Worm (Caenorhabditis elegans): Measurements from ENCODE around the gene mrps-23.

mrps-23 gene

ce11 chrIII:9528824-9529223 lies 5.4 kb upstream of the mrps-23 start, which contains the start of gene ZK1098.2:
Gene ZK1098.2, plus strand, starts transcription at chrIII:9529159.
- TF ChIP-seq tlp-1 (tag; optimal IDR thresholded peaks at IDR 0.05) = no peak
- TF ChIP-seq nhr-28 (tag; optimal IDR thresholded peaks at IDR 0.05) = no peak
- no peak for TF ChIP-seq nhr-84 (tag; optimal IDR thresholded peaks at IDR 0.05)
- TF ChIP-seq aha-1 (tag; optimal IDR thresholded peaks at IDR 0.05) = no peak
- TF ChIP-seq aly-2 (tag; optimal IDR thresholded peaks at IDR 0.05) = no peak
- TF ChIP-seq nhr-11 (tag; optimal IDR thresholded peaks at IDR 0.05) = no peak
- TF ChIP-seq mef-2 (tag; optimal IDR thresholded peaks at IDR 0.05) = no peak
- TF ChIP-seq blmp-1 (tag; optimal IDR thresholded peaks at IDR 0.05) = peak; percentile 46
- TF ChIP-seq ceh-8 (GFP tag; optimal IDR thresholded peaks at IDR 0.05) = no peak
- TF ChIP-seq lin-39 (tag; optimal IDR thresholded peaks at IDR 0.05) = no peak
- peak; percentile 30 to 53 for TF ChIP-seq lsy-2 (tag; optimal IDR thresholded peaks at IDR 0.05)
- peak; percentile 68 for TF ChIP-seq mep-1 (tag; optimal IDR thresholded peaks at IDR 0.05)
- TF ChIP-seq C34B4.2 (tag; optimal IDR thresholded peaks at IDR 0.05) = no peak
- TF ChIP-seq nhr-12 (tag; optimal IDR thresholded peaks at IDR 0.05) = no peak
- no peak for TF ChIP-seq Y116A8C.19 (tag; optimal IDR thresholded peaks at IDR 0.05; ENCODE audit: borderline replicate concordance)
- TF ChIP-seq unc-86 (tag; optimal IDR thresholded peaks at IDR 0.05) = no peak
- no peak for TF ChIP-seq ceh-90 (tag; optimal IDR thresholded peaks at IDR 0.05)
- peak; percentile 5 to 14 for TF ChIP-seq efl-1 (optimal IDR thresholded peaks at IDR 0.05)
- peak in 1 of 2 experiments; percentile 23 for TF ChIP-seq efl-1 (GFP tag; optimal IDR thresholded peaks at IDR 0.05 in 1 of 2)
- TF ChIP-seq C16A3.4 (tag; optimal IDR thresholded peaks at IDR 0.05) = peak; percentile 28
- no peak for TF ChIP-seq egl-27 (tag; optimal IDR thresholded peaks at IDR 0.05)
- no peak for TF ChIP-seq nhr-85 (tag)
- peak in 1 of 3 experiments; percentile 42 for TF ChIP-seq dpl-1 (GFP tag; optimal IDR thresholded peaks at IDR 0.05)
- no peak for TF ChIP-seq swsn-7 (tag; optimal IDR thresholded peaks at IDR 0.05)
- no peak for TF ChIP-seq tbx-2 (tag; optimal IDR thresholded peaks at IDR 0.05)
- TF ChIP-seq hlh-4 (tag; optimal IDR thresholded peaks at IDR 0.05) = no peak
- TF ChIP-seq fkh-8 (tag; optimal IDR thresholded peaks at IDR 0.05) = no peak
- no peak for TF ChIP-seq fos-1 (tag; optimal IDR thresholded peaks at IDR 0.05)
- TF ChIP-seq lin-14 (GFP tag; optimal IDR thresholded peaks at IDR 0.05) = no peak
- peak; percentile 80 for TF ChIP-seq F16B12.6 (tag; optimal IDR thresholded peaks at IDR 0.05)
- no peak for TF ChIP-seq ceh-88 (GFP tag; IDR thresholded peaks at IDR 0.05)
- TF ChIP-seq pag-3 (tag; optimal IDR thresholded peaks at IDR 0.05; ENCODE audit: borderline replicate concordance, insufficient read depth) = no peak
- no peak for TF ChIP-seq unc-30 (tag; optimal IDR thresholded peaks at IDR 0.05)
- peak; percentile 22 to 32 for TF ChIP-seq lin-35 (GFP tag; optimal IDR thresholded peaks at IDR 0.05)
- TF ChIP-seq nhr-47 (tag; optimal IDR thresholded peaks at IDR 0.05) = no peak
- no peak for TF ChIP-seq sptf-1 (tag; optimal IDR thresholded peaks at IDR 0.05)
- peak; percentile 1 for TF ChIP-seq skn-1 (tag; optimal IDR thresholded peaks at IDR 0.05)
- TF ChIP-seq nhr-19 (GFP tag; conservative IDR thresholded peaks at IDR 0.05) = no peak
- TF ChIP-seq elt-3 (tag; optimal IDR thresholded peaks at IDR 0.05) = peak in 1 of 6 experiments; percentile 7
- no peak for TF ChIP-seq ztf-11 (tag; optimal IDR thresholded peaks at IDR 0.05)
- no peak for TF ChIP-seq nhr-20 (tag; optimal IDR thresholded peaks at IDR 0.05)
- TF ChIP-seq snu-23 (GFP tag; optimal IDR thresholded peaks at IDR 0.05) = peak; percentile 23
- no peak for TF ChIP-seq dsc-1 (tag; optimal IDR thresholded peaks at IDR 0.05)

DNA sequence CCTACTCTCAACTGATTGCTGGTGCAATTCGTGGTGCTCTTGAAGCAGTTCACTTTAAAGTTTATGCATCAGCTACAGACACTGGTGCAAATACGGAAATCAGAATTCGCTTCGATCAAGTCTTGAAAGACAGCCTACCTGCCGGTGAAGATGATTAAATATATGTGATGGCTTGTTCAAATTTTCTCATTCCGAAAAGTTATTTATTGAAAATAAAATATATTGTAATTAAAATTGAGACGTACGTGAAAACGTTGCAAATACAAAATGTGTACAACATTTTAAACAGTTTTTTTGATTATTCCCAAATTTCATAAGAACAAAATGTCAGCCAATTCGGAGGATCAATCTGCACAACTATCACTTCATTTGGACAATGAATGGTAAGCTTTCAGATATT lies 3.4 kb upstream of the mrps-23 start, which contains the start of gene ZK1098.6:
Gene ZK1098.6 (plus strand): TSS at position 301 of the 400 bp plus-strand sequence.
- TF ChIP-seq alr-1 (tag; optimal IDR thresholded peaks at IDR 0.05; ENCODE audit: borderline replicate concordance) (no peak), zag-1 (tag; optimal IDR thresholded peaks at IDR 0.05) (no peak), pag-3 (tag; optimal IDR thresholded peaks at IDR 0.05; ENCODE audit: borderline replicate concordance, insufficient read depth) (no peak), ces-1 (GFP tag; optimal IDR thresholded peaks at IDR 0.05) (no peak), xbp-1 (tag; optimal IDR thresholded peaks at IDR 0.05) (no peak), jun-1 (tag; optimal IDR thresholded peaks at IDR 0.05) (no peak), nhr-90 (tag; optimal IDR thresholded peaks at IDR 0.05; ENCODE audit: poor library complexity) (no peak), nhr-28 (tag; optimal IDR thresholded peaks at IDR 0.05) (no peak), nhr-84 (tag; optimal IDR thresholded peaks at IDR 0.05) (no peak), blmp-1 (tag; optimal IDR thresholded peaks at IDR 0.05) (no peak), ceh-8 (GFP tag; optimal IDR thresholded peaks at IDR 0.05) (no peak), ama-1 (optimal IDR thresholded peaks at IDR 0.05) (no peak), hlh-4 (tag; optimal IDR thresholded peaks at IDR 0.05) (no peak), pax-3 (tag; optimal IDR thresholded peaks at IDR 0.05) (no peak), nhr-47 (tag; optimal IDR thresholded peaks at IDR 0.05) (no peak), fkh-4 (tag; optimal IDR thresholded peaks at IDR 0.05; ENCODE audit: borderline replicate concordance) (no peak)

Measured in whole organism, L1 larva.